Fruit fly (Drosophila melanogaster) whole organism, wandering third instar larva: ENCODE measurements around the gene CG5191.

Source experiments
- Abd-B ChIP-seq: fragments of >200 bp; optimal IDR thresholded peaks from 2 replicates; lab custom pipeline; 2017; ENCODE audit warnings: missing biosample characterization, missing genetic modification characterization
- CG9705 ChIP-seq: fragments of 200-800 bp; sonication (Bioruptor generic); optimal IDR thresholded peaks from 2 replicates; lab custom pipeline; 2018; ENCODE audit warnings: missing biosample characterization, mild to moderate bottlenecking, missing genetic modification characterization
- Dfd ChIP-seq: fragments of >200 bp; optimal IDR thresholded peaks from 2 replicates; lab custom pipeline; 2017; ENCODE audit warnings: missing biosample characterization, missing genetic modification characterization
- Dif ChIP-seq: fragments of 200-275, 200-300 bp; sonication (Bioruptor generic); optimal IDR thresholded peaks from 2 replicates; lab custom pipeline; 2018; ENCODE audit warnings: missing biosample characterization, missing genetic modification characterization; ENCODE audit not compliant: partially characterized antibody
- GATAd ChIP-seq: sonication (Bioruptor generic); optimal IDR thresholded peaks from 2 replicates; lab custom pipeline; 2016; ENCODE audit warnings: missing biosample characterization, missing genetic modification characterization
- HLH106 ChIP-seq: fragments of 200-800 bp; optimal IDR thresholded peaks from 3 replicates; lab custom pipeline; 2019; ENCODE audit warnings: missing biosample characterization, mild to moderate bottlenecking, missing genetic modification characterization, moderate library complexity
- Hnf4 ChIP-seq: fragments of 200-800 bp; sonication (Bioruptor generic); optimal IDR thresholded peaks from 2 replicates; lab custom pipeline; 2016; ENCODE audit warnings: missing biosample characterization, mild to moderate bottlenecking, missing genetic modification characterization
- Hr78 ChIP-seq: fragments of >200 bp; optimal IDR thresholded peaks from 2 replicates; lab custom pipeline; 2017; ENCODE audit warnings: missing biosample characterization, missing genetic modification characterization
- Hr83 ChIP-seq: fragments of 200-300 bp; sonication (Bioruptor generic); optimal IDR thresholded peaks from 2 replicates; lab custom pipeline; 2016; ENCODE audit warnings: missing biosample characterization, mild to moderate bottlenecking, missing genetic modification characterization, moderate library complexity; ENCODE audit not compliant: poor library complexity, severe bottlenecking
- Jra ChIP-seq: sonication (Bioruptor generic); optimal IDR thresholded peaks from 2 replicates; lab custom pipeline; 2016; ENCODE audit warnings: missing biosample characterization, missing genetic modification characterization
- Mio ChIP-seq: sonication (Bioruptor generic); optimal IDR thresholded peaks from 2 replicates; lab custom pipeline; 2016; ENCODE audit warnings: missing biosample characterization, missing genetic modification characterization
- N ChIP-seq: fragments of >200 bp; optimal IDR thresholded peaks from 2 replicates; lab custom pipeline; 2018; ENCODE audit warnings: missing biosample characterization, missing external identifiers, missing genetic modification characterization
- Rel ChIP-seq, 2 experiments: fragments of 200-800 bp; sonication (Bioruptor generic) in 1 of 2; optimal IDR thresholded peaks; 2 replicates in 1 of 2; 3 replicates in 1 of 2; lab custom pipeline; 2016 to 2019; ENCODE audit warnings: mild to moderate bottlenecking in 2 of 2, missing biosample characterization in 2 of 2, missing genetic modification characterization in 2 of 2, moderate library complexity in 1 of 2
- Sp1 ChIP-seq: fragments of 200-800 bp; sonication (Bioruptor generic); optimal IDR thresholded peaks from 3 replicates; lab custom pipeline; 2019; ENCODE audit warnings: missing biosample characterization, mild to moderate bottlenecking, missing genetic modification characterization, moderate library complexity
- Vsx2 ChIP-seq: fragments of 200-300, 225-300 bp; sonication (Bioruptor generic); optimal IDR thresholded peaks from 2 replicates; lab custom pipeline; 2018; ENCODE audit warnings: missing biosample characterization, missing genetic modification characterization; ENCODE audit not compliant: partially characterized antibody
- br ChIP-seq: fragments of 200-800 bp; sonication (Bioruptor generic); optimal IDR thresholded peaks from 2 replicates; lab custom pipeline; 2016; ENCODE audit warnings: missing biosample characterization, missing genetic modification characterization
- dl ChIP-seq, 2 experiments: fragments of 175-275, 200-275 bp in 1 of 2; fragments of 200-275 bp in 1 of 2; sonication (Bioruptor generic); optimal IDR thresholded peaks; lab custom pipeline; 2018; ENCODE audit warnings: mild to moderate bottlenecking in 2 of 2, missing biosample characterization in 2 of 2, missing genetic modification characterization in 2 of 2, moderate library complexity in 2 of 2; ENCODE audit not compliant: partially characterized antibody in 2 of 2, insufficient read depth in 1 of 2
- dmrt93B ChIP-seq: fragments of 200-800 bp; sonication (Bioruptor generic); optimal IDR thresholded peaks from 2 replicates; lab custom pipeline; 2018; ENCODE audit warnings: missing biosample characterization, mild to moderate bottlenecking, missing genetic modification characterization
- dsf ChIP-seq: sonication (Bioruptor generic); optimal IDR thresholded peaks from 2 replicates; lab custom pipeline; 2016; ENCODE audit warnings: missing biosample characterization, missing genetic modification characterization, borderline replicate concordance
- foxo ChIP-seq, 2 experiments: fragments of 200-800 bp; sonication (Bioruptor generic); optimal IDR thresholded peaks; 2 replicates in 1 of 2; 3 replicates in 1 of 2; lab custom pipeline; 2016 to 2017; ENCODE audit warnings: missing biosample characterization in 2 of 2, missing genetic modification characterization in 2 of 2
- h ChIP-seq: fragments of 200-800 bp; sonication (Bioruptor generic); optimal IDR thresholded peaks from 3 replicates; lab custom pipeline; 2016; ENCODE audit warnings: missing biosample characterization, mild to moderate bottlenecking, missing genetic modification characterization
- jim ChIP-seq: fragments of 175-275, 200-325 bp; sonication (Bioruptor generic); optimal IDR thresholded peaks from 2 replicates; lab custom pipeline; 2016; ENCODE audit warnings: missing biosample characterization, mild to moderate bottlenecking, missing genetic modification characterization
- lola ChIP-seq: fragments of >200 bp; optimal IDR thresholded peaks from 2 replicates; lab custom pipeline; 2017; ENCODE audit warnings: missing biosample characterization, missing genetic modification characterization
- pan ChIP-seq: fragments of >200 bp; optimal IDR thresholded peaks from 2 replicates; lab custom pipeline; 2017
- psq ChIP-seq: fragments of 200-800 bp; sonication (Bioruptor generic); optimal IDR thresholded peaks from 3 replicates; lab custom pipeline; 2017; ENCODE audit warnings: missing biosample characterization, mild to moderate bottlenecking, missing genetic modification characterization, moderate library complexity
- rgr ChIP-seq: fragments of 200-800 bp; sonication (Bioruptor generic); optimal IDR thresholded peaks from 3 replicates; lab custom pipeline; 2016; ENCODE audit warnings: missing biosample characterization, mild to moderate bottlenecking, missing genetic modification characterization
- sv ChIP-seq: fragments of 200-800 bp; sonication (Bioruptor generic); optimal IDR thresholded peaks from 3 replicates; lab custom pipeline; 2016; ENCODE audit warnings: missing biosample characterization, missing genetic modification characterization
- tai ChIP-seq: sonication (Bioruptor generic); optimal IDR thresholded peaks from 2 replicates; lab custom pipeline; 2016; ENCODE audit warnings: missing biosample characterization, missing genetic modification characterization
- usp ChIP-seq: fragments of >200 bp; optimal IDR thresholded peaks from 2 replicates; lab custom pipeline; 2017; ENCODE audit warnings: missing biosample characterization, missing genetic modification characterization
- woc ChIP-seq: sonication (Bioruptor generic); optimal IDR thresholded peaks from 2 replicates; lab custom pipeline; 2016; ENCODE audit warnings: missing biosample characterization, mild to moderate bottlenecking, missing genetic modification characterization

CG5191 gene

dm6 chr3R:20557114-20557414 is 3.6 kb upstream of the CG5191 start:
- no peak for TF ChIP-seq h
- no peak for TF ChIP-seq Hr78 (GFP tag; lab: Kevin White, UChicago)
- no peak for TF ChIP-seq usp (GFP tag; lab: Kevin White, UChicago)
- no peak for TF ChIP-seq Vsx2
- no peak for TF ChIP-seq Dfd
- TF ChIP-seq Mio (GFP tag; lab: Kevin White, UChicago): no peak
- TF ChIP-seq lola (GFP tag; lab: Kevin White, UChicago): no peak
- no peak for TF ChIP-seq Rel (GFP tag; optimal IDR thresholded peaks at IDR 0.05; lab: Kevin White, UChicago)
- TF ChIP-seq Rel (tag; optimal IDR thresholded peaks at IDR 0.05; lab: Kevin White, UChicago): no peak
- no peak for TF ChIP-seq tai (GFP tag; lab: Kevin White, UChicago)
- TF ChIP-seq Dif: no peak
- no peak for TF ChIP-seq psq
- TF ChIP-seq N (GFP tag; lab: Kevin White, UChicago): no peak

- TF ChIP-seq dl (GFP tag; optimal IDR thresholded peaks at IDR 0.05; lab: Kevin White, UChicago; ENCODE audit: insufficient read depth in 1 of 2, partially characterized antibody in 2 of 2) (peak in 1 of 2 experiments; percentile 21), rgr (GFP tag; lab: Kevin White, UChicago) (no peak), dmrt93B (peak; percentile 24), Dif (peak; percentile 53), Dfd (no peak), Sp1 (GFP tag; lab: Kevin White, UChicago) (peak; percentile 28), Jra (GFP tag; lab: Kevin White, UChicago) (peak; percentile 72), Hnf4 (GFP tag; lab: Kevin White, UChicago) (peak; percentile 76), h (peak; percentile 6), dsf (GFP tag; lab: Kevin White, UChicago) (no peak), HLH106 (peak; percentile 63), Rel (GFP tag; optimal IDR thresholded peaks at IDR 0.05; lab: Kevin White, UChicago) (no peak), Rel (tag; optimal IDR thresholded peaks at IDR 0.05; lab: Kevin White, UChicago) (peak; percentile 56), CG9705 (peak; percentile 16), sv (GFP tag; lab: Kevin White, UChicago) (peak; percentile 30), woc (GFP tag; lab: Kevin White, UChicago) (peak; percentile 71), Vsx2 (no peak), jim (GFP tag; lab: Kevin White, UChicago) (peak; percentile 54), psq (peak; percentile 77), foxo (GFP tag; optimal IDR thresholded peaks at IDR 0.05; lab: Kevin White, UChicago) (peak; percentile 34 to 44), GATAd (GFP tag; lab: Kevin White, UChicago) (no peak)
Measured at dm6 chr3R:20557415-20558105, 3.1 kb upstream of the CG5191 start, which contains the start of the genes DPCoAC and CG5180. TSS of gene DPCoAC (minus strand) at chr3R:20557667. TSS of gene CG5180 (plus strand) at chr3R:20557930.

dm6 chr3R:20558106-20558489 is 2.6 kb upstream of the CG5191 start:
- TF ChIP-seq lola (GFP tag; lab: Kevin White, UChicago) (no peak), CG9705 (no peak), tai (GFP tag; lab: Kevin White, UChicago) (no peak), Hr83 (peak; percentile 29), Dif (no peak), br (GFP tag; lab: Kevin White, UChicago) (no peak), Abd-B (GFP tag; lab: Kevin White, UChicago) (no peak), Rel (GFP tag; optimal IDR thresholded peaks at IDR 0.05; lab: Kevin White, UChicago) (no peak), Rel (tag; optimal IDR thresholded peaks at IDR 0.05; lab: Kevin White, UChicago) (peak; percentile 67)

- no peak for TF ChIP-seq dsf (GFP tag; lab: Kevin White, UChicago)
- TF ChIP-seq pan (lab: Kevin White, UChicago): no peak
- TF ChIP-seq sv (GFP tag; lab: Kevin White, UChicago): no peak
- TF ChIP-seq Hr78 (GFP tag; lab: Kevin White, UChicago): no peak
Measured at dm6 chr3R:20560019-20560667, 522 bp upstream of the CG5191 start, which contains the start of gene CG15922. TSS of gene CG15922 (minus strand) at chr3R:20560280.
